Fruit fly (Drosophila melanogaster): ENCODE data around the gene Sec13.

Sec13 gene

DNA sequence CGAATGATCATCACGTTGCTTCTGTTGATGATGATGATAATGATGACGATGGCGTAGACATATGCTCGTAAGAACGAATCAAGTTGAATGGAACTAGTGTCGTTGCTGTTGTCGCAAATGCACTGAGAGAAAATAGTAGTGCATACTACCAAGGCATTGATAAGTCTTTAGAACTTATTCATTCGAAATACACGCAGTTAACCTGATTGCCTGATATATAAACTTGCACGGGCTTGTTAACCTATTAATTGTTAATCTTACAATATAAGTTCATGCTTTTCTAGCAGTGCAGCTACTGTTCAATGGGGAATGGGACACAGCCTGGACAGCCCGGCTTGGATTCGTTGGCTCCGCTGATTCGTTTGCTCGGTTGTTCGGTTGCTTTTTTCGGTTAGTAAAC is 29.8 kb upstream of the Sec13 start:
- TF ChIP-seq h (optimal IDR thresholded peaks at IDR 0.05) (no peak), Sin3A (optimal IDR thresholded peaks at IDR 0.05) (no peak), insv (optimal IDR thresholded peaks at IDR 0.05) (no peak), psq (optimal IDR thresholded peaks at IDR 0.05) (no peak), ttk (optimal IDR thresholded peaks at IDR 0.05) (no peak), Myc (optimal IDR thresholded peaks at IDR 0.05) (no peak)

DNA sequence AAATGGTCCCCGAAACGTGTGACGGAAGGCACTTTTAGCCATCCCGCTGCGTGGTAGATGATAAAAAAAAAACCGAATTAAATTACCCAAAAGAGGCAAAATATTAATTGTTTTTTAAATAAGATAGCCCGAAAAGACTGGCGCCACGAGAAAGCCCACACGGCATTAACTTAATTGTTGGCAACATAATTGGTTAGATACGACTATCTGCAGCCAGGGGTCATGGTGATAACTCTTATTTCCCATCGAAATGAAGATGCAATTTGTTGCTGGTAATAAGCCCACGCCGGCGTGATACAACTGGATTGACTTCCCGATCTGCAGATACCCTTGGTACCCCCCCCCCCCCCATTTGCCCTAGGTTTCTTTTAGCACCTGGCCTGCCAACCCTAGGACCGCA is 28.4 kb upstream of the Sec13 start:
- TF ChIP-seq ttk (optimal IDR thresholded peaks at IDR 0.05) (no peak), Myc (optimal IDR thresholded peaks at IDR 0.05) (no peak), insv (optimal IDR thresholded peaks at IDR 0.05) (peak; percentile 74), h (optimal IDR thresholded peaks at IDR 0.05) (peak; percentile 81), Sin3A (optimal IDR thresholded peaks at IDR 0.05) (no peak), psq (optimal IDR thresholded peaks at IDR 0.05) (no peak)

DNA sequence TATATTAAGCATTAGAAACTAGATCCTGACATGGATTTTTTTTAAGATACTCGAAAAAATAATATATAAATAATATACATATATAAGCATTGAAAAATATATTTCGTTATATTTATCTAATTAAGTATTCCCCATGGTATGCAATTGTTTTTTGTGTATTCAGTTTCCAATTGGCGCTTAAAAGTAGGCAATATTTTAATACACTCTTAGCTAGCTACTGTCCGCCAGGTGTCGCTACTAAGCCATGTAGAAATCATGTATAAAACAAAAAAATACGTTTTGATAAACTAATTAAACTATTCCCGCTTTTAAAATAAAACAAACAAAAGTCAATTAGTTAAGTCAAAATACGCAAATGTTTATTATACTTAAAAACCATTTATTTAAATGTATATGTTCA is 24.8 kb upstream of the Sec13 start:
- TF ChIP-seq h (optimal IDR thresholded peaks at IDR 0.05): peak; percentile 100
- TF ChIP-seq psq (optimal IDR thresholded peaks at IDR 0.05): no peak

DNA sequence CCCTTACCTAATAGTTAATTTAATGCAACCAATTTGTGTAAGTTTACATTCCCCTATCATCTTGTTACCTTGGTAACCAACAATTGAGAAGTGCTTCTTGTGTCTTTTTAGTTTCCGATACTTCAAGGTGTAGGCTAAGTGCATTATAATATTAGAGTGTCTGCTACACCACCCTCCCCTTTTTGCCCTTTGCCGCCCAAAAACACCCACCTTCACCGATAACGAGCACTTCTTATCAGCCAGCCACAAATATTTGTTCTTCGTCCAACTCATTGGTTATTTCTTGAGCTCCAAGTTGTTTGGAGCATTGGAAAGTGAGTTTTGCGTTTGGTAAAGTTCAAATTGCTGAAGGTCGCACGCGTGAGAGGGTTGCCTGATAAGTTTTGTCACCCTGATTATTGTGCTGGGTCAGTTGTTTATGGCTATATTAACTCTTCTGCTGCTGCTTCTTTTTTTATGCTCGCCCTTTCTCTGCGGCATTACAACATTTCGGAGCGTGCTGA is 24.2 kb upstream of the Sec13 start:
- TF ChIP-seq Sin3A (optimal IDR thresholded peaks at IDR 0.05) (no peak), psq (optimal IDR thresholded peaks at IDR 0.05) (no peak), h (optimal IDR thresholded peaks at IDR 0.05) (peak; percentile 30), insv (optimal IDR thresholded peaks at IDR 0.05) (peak; percentile 77), ttk (optimal IDR thresholded peaks at IDR 0.05) (no peak)

DNA sequence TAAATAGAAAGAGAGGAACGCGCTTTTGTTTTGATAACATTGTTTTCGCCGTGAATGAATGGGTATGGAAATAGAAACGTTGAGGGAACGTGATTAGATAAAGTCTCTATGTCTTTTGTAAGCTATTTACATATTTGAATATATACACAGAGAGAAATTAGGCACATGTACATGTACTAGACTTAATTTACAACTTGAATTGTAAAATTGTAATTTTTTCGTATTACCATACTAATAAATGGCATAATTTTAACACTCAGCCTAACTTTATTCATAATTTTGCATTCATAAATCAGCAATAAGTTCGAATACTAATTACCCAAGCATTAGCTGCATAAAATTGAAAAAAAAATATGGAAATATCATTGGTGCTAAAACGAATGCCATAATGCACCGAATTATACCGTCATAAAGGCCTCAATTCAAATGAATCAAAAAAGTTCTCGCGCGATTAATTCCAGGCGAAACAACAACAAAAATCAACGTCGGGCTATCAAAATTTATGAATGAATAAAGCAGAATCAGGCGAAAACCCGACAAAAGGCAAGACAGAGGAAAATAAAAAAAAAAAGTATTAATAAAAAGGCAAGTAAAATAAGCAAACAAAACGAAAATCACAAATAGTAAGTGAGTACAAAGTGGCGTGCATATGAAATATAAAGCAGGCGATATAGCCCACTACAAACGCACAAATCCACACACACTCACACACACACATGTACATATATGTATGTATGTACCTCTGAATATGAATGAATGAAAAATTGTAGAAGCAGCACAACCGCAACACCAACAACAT is 23.3 kb upstream of the Sec13 start:
- TF ChIP-seq Sin3A (optimal IDR thresholded peaks at IDR 0.05) (no peak), insv (optimal IDR thresholded peaks at IDR 0.05) (no peak), Myc (optimal IDR thresholded peaks at IDR 0.05) (no peak), psq (optimal IDR thresholded peaks at IDR 0.05) (no peak), h (optimal IDR thresholded peaks at IDR 0.05) (no peak), ttk (optimal IDR thresholded peaks at IDR 0.05) (no peak)

DNA sequence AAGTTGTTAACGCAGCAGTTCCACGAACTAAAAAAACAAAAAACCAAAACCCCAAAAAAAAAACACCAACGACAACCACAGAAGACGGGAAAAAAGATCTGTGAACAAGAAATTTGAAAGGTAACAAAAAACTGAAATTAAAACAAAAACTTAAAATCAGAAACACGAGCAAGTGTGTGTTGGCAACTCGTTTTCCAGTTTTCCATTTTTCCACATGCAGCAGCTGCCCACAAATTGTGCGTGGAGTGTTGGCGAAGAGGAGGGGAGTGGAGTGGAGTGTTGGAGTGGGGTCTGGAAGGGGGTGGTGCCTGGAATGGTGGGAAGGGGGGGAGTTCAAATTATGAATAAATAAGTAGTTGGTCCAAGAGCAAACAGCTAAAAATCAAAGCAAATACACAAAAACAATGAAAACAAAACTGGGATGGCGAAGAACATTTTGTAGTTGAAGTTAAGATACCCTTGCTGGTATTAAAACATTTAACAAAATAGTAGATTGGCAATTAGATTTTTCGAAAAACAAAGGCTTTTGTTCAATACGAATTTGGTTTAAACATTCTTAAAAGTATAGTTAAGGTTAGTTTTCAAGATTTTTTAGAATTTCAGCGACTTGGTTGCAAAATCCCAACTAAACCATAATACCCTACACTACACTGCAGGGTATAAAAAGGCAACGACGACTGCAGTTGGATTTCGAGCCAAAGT is 22.6 kb upstream of the Sec13 start:
- TF ChIP-seq Sin3A (optimal IDR thresholded peaks at IDR 0.05) (no peak), psq (optimal IDR thresholded peaks at IDR 0.05) (no peak), h (optimal IDR thresholded peaks at IDR 0.05) (no peak), ttk (optimal IDR thresholded peaks at IDR 0.05) (no peak), insv (optimal IDR thresholded peaks at IDR 0.05) (no peak), Myc (optimal IDR thresholded peaks at IDR 0.05) (no peak)

DNA sequence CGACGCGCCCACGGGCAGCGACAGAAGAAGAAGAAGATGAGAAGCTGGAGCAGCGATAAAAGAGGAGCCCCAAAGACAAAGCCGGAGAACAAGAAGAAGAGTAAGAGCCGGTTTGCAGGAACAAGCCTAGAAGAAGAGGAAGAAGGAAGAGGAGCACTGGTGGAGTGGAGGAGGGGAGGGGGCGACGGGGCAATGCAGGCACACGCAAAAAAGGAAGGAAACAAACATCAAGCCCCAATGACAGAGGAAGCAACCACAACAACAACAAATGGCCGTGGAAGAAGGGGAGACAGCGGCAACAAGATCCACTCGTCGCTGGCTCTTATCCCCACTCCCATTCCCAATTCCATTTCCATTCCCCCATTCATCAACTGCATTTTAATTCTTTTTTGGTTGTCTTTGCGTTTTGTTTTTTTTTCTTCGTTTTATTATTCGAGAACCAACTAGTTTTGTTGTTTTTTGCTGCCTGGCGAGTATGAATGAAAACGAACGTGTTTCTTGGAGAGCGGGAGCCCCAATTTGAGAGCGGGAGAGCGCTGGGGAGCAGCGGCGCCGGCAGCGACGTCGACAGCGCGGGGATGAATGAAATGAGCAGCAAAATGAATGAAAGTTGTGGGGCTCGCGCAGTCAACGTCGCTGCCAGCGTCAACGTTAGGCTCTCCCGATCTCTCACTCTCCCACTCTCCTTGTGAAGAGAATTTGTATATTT is 21.9 kb upstream of the Sec13 start:
- TF ChIP-seq Myc (optimal IDR thresholded peaks at IDR 0.05) (no peak), Sin3A (optimal IDR thresholded peaks at IDR 0.05) (no peak), ttk (optimal IDR thresholded peaks at IDR 0.05) (no peak), insv (optimal IDR thresholded peaks at IDR 0.05) (no peak), h (optimal IDR thresholded peaks at IDR 0.05) (no peak), psq (optimal IDR thresholded peaks at IDR 0.05) (no peak)

DNA sequence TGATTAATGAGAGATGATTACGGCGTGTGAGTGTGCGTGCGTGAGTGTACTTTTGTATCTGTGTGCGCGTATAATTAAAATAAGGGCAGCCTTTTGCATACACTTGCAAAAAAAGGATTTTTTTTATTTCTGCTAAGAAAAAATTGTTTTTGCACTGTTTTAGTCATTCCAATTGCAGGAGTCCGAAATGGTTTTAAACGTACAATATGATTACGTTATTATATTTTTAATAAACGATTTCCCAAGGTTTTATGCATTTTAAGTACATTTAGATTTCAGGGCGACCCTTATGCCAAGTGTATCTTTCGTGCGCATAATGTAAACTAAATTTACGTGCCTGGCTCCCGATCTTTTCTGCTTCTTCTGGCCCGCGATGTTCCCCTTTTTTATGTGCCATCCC is 21.2 kb upstream of the Sec13 start:
- TF ChIP-seq psq (optimal IDR thresholded peaks at IDR 0.05): peak; percentile 3
- TF ChIP-seq Myc (optimal IDR thresholded peaks at IDR 0.05): no peak

DNA sequence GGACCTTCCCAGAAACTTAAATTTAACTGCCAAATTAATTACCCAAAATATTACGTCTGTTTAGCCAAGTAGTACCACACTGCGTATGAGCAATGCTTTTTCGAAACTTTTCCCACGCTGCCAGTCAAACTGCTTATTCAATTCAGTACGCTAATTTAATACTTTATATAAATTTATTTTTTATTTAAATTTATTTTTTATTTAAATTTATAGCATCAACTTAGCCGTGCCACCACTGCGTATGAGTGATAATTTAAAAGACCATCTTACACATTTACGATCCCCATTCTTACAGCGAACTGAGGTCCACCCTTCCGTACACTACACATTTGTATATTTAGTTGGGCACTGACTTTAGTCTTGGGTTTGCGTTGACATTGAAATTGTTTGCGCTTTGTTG is 20.5 kb upstream of the Sec13 start:
- TF ChIP-seq Sin3A (optimal IDR thresholded peaks at IDR 0.05) (no peak), psq (optimal IDR thresholded peaks at IDR 0.05) (no peak), Myc (optimal IDR thresholded peaks at IDR 0.05) (no peak), ttk (optimal IDR thresholded peaks at IDR 0.05) (no peak), h (optimal IDR thresholded peaks at IDR 0.05) (no peak), insv (optimal IDR thresholded peaks at IDR 0.05) (no peak)

DNA sequence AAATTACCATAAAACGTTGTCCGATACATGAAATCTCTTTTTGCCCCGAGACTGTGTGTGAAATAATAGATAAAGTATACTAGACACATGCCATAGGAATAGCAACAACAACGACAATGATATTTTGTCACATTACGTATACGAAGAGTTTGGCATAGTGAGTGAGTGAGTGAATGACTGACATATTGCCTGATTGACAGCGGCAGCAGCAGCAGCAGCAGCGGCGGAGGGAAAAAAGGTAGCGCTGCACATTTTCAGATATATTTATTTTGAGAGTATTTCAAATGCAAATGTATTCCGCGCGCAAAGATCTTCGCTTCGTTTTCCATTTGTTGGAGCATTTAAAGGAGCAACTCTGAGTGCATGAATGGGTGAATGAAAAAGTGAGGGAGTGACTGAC is 19.6 kb upstream of the Sec13 start:
- no peak for TF ChIP-seq Sin3A (optimal IDR thresholded peaks at IDR 0.05)
- TF ChIP-seq Myc (optimal IDR thresholded peaks at IDR 0.05): no peak
- TF ChIP-seq ttk (optimal IDR thresholded peaks at IDR 0.05): no peak
- TF ChIP-seq psq (optimal IDR thresholded peaks at IDR 0.05): no peak
- no peak for TF ChIP-seq insv (optimal IDR thresholded peaks at IDR 0.05)
- TF ChIP-seq h (optimal IDR thresholded peaks at IDR 0.05): no peak

DNA sequence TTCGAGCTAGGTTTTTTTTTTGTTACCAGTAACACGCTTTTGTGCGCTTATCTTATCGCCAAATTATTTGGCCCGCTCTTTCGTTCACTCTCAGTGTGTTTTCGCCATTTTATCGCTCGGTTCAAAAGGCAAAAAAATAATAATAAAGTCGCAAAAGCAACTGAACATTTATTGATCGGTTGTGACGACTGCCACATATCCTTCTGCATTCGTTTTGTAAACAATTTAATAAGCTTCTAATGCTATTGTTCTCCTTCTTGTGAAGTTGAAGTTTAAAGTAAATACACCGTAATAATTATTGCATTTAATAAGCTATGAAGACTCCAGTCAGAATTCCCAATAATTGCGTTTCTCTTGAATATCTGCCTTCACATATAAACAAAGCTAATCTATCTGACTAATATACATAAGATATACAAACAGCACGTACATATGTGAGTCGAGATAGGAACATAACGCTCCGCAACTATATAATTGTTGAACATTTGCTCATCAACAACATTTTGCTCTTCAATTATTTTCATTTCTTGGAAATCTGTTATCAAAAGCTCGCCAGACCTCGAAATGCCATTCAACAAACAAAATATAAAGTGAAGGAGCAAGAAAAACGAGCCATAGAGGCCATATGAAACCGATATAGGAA is 18.8 kb upstream of the Sec13 start:
- no peak for TF ChIP-seq insv (optimal IDR thresholded peaks at IDR 0.05)
- TF ChIP-seq Sin3A (optimal IDR thresholded peaks at IDR 0.05): no peak
- TF ChIP-seq psq (optimal IDR thresholded peaks at IDR 0.05): no peak
- TF ChIP-seq h (optimal IDR thresholded peaks at IDR 0.05): no peak
- no peak for TF ChIP-seq ttk (optimal IDR thresholded peaks at IDR 0.05)
- no peak for TF ChIP-seq Myc (optimal IDR thresholded peaks at IDR 0.05)

DNA sequence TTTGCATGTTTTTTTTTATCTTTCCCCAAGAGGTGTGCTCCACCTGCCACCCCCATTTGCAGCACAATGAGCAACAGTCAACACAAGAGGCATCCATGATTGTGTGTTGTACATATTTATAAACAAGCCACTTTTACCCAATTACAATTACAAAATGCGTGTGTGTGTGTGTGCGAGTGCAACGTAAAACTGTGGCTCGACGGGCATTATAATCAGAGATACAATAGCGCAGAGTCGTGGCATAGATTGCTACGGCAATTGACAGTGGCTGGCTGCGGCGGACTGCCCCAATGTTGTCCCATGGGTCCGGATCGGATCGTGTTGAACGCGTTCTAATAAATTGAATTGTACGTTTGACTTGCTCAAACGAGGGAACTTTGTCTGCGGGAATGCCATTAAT is 17.8 kb upstream of the Sec13 start:
- no peak for TF ChIP-seq insv (optimal IDR thresholded peaks at IDR 0.05)
- TF ChIP-seq h (optimal IDR thresholded peaks at IDR 0.05): no peak
- no peak for TF ChIP-seq Sin3A (optimal IDR thresholded peaks at IDR 0.05)
- TF ChIP-seq Myc (optimal IDR thresholded peaks at IDR 0.05): no peak
- no peak for TF ChIP-seq psq (optimal IDR thresholded peaks at IDR 0.05)
- TF ChIP-seq ttk (optimal IDR thresholded peaks at IDR 0.05): no peak
